Worm (Caenorhabditis elegans) whole organism, L3 larva: ENCODE data around the gene sre-15.

Experiments used
- R02D3.7 ChIP-seq: fragments of 150-350 bp; optimal IDR thresholded peaks from 2 replicates; lab custom pipeline; 2014; ENCODE audit warnings: missing biosample characterization, missing genetic modification characterization
- ama-1 ChIP-seq: fragments of 150-350 bp; optimal IDR thresholded peaks from 2 replicates; lab custom pipeline; 2018
- ceh-28 ChIP-seq: fragments of 150-350 bp; optimal IDR thresholded peaks from 2 replicates; lab custom pipeline; 2014; ENCODE audit warnings: missing biosample characterization, missing genetic modification reagents, missing genetic modification characterization
- ceh-82 ChIP-seq: fragments of 150-350 bp; optimal IDR thresholded peaks from 2 replicates; lab custom pipeline; 2014; ENCODE audit warnings: missing biosample characterization, missing genetic modification characterization
- ceh-9 ChIP-seq: sonication (generic microtip); optimal IDR thresholded peaks from 2 replicates; lab custom pipeline; 2018; ENCODE audit warnings: missing biosample characterization, missing genetic modification characterization
- elt-3 ChIP-seq, 3 experiments: fragments of 150-350 bp in 1 of 3; sonication (generic microtip) in 2 of 3; optimal IDR thresholded peaks; 2 replicates in 2 of 3; 4 replicates in 1 of 3; lab custom pipeline; 2014 to 2017; ENCODE audit warnings: missing biosample characterization in 3 of 3, missing genetic modification characterization in 3 of 3
- eor-1 ChIP-seq, 2 experiments: fragments of 150-350 bp; optimal IDR thresholded peaks; 2 replicates each; lab custom pipeline; 2014 to 2018; ENCODE audit warnings: missing biosample characterization in 2 of 2, missing genetic modification characterization in 2 of 2
- fkh-10 ChIP-seq: sonication (generic microtip); optimal IDR thresholded peaks from 2 replicates; lab custom pipeline; 2017; ENCODE audit warnings: missing biosample characterization, missing genetic modification reagents, missing genetic modification characterization
- fos-1 ChIP-seq: fragments of 150-350 bp; optimal IDR thresholded peaks from 2 replicates; lab custom pipeline; 2014; ENCODE audit warnings: missing biosample characterization, missing genetic modification characterization
- hmg-11 ChIP-seq: sonication (generic microtip); optimal IDR thresholded peaks from 2 replicates; lab custom pipeline; 2016; ENCODE audit warnings: missing genetic modification characterization, missing compliant biosample characterization
- jun-1 ChIP-seq: fragments of 150-350 bp; optimal IDR thresholded peaks from 2 replicates; lab custom pipeline; 2014; ENCODE audit warnings: missing biosample characterization, missing genetic modification reagents, missing genetic modification characterization
- lin-15B ChIP-seq: fragments of 150-350 bp; optimal IDR thresholded peaks from 2 replicates; lab custom pipeline; 2014; ENCODE audit warnings: missing biosample characterization, missing genetic modification characterization
- lin-39 ChIP-seq: fragments of 150-350 bp; optimal IDR thresholded peaks from 2 replicates; lab custom pipeline; 2018; ENCODE audit warnings: missing biosample characterization, missing genetic modification reagents, missing genetic modification characterization
- lsy-12 ChIP-seq: sonication (generic microtip); optimal IDR thresholded peaks from 2 replicates; lab custom pipeline; 2016; ENCODE audit warnings: mild to moderate bottlenecking, missing genetic modification characterization, missing compliant biosample characterization
- mdl-1 ChIP-seq: fragments of 150-350 bp; optimal IDR thresholded peaks from 2 replicates; lab custom pipeline; 2014; ENCODE audit warnings: missing biosample characterization, missing genetic modification characterization
- nfya-1 ChIP-seq: sonication (generic microtip); optimal IDR thresholded peaks from 2 replicates; lab custom pipeline; 2017; ENCODE audit warnings: missing genetic modification characterization, mild to moderate bottlenecking, missing compliant biosample characterization, antibody characterized with exemption, moderate library complexity; ENCODE audit not compliant: insufficient read depth
- nhr-11 ChIP-seq: fragments of 150-350 bp; optimal IDR thresholded peaks from 2 replicates; lab custom pipeline; 2014; ENCODE audit warnings: missing biosample characterization, missing genetic modification characterization
- nhr-23 ChIP-seq: fragments of 150-350 bp; optimal IDR thresholded peaks from 2 replicates; lab custom pipeline; 2014; ENCODE audit warnings: missing biosample characterization, missing genetic modification reagents, missing genetic modification characterization
- nhr-237 ChIP-seq: fragments of 150-350 bp; optimal IDR thresholded peaks from 2 replicates; lab custom pipeline; 2014; ENCODE audit warnings: missing biosample characterization, missing genetic modification characterization
- nhr-28 ChIP-seq: fragments of 150-350 bp; optimal IDR thresholded peaks from 2 replicates; lab custom pipeline; 2014; ENCODE audit warnings: missing biosample characterization, missing genetic modification characterization
- nhr-43 ChIP-seq: sonication (generic microtip); optimal IDR thresholded peaks from 2 replicates; lab custom pipeline; 2016; ENCODE audit warnings: mild to moderate bottlenecking, missing genetic modification characterization, missing compliant biosample characterization; ENCODE audit not compliant: poor library complexity, severe bottlenecking
- nhr-67 ChIP-seq: fragments of 150-350 bp; optimal IDR thresholded peaks from 2 replicates; lab custom pipeline; 2014; ENCODE audit warnings: missing biosample characterization, missing genetic modification characterization
- nhr-76 ChIP-seq: fragments of 150-350 bp; sonication (generic microtip); optimal IDR thresholded peaks from 5 replicates; lab custom pipeline; 2014; ENCODE audit warnings: missing biosample characterization, missing genetic modification characterization
- pha-4 ChIP-seq: fragments of 150-350 bp; optimal IDR thresholded peaks from 2 replicates; lab custom pipeline; 2014; ENCODE audit warnings: missing biosample characterization, missing genetic modification reagents, missing genetic modification characterization
- pqm-1 ChIP-seq: fragments of 150-350 bp; optimal IDR thresholded peaks from 2 replicates; lab custom pipeline; 2017; ENCODE audit warnings: missing biosample characterization, missing genetic modification characterization, inconsistent platforms
- sea-2 ChIP-seq: fragments of 150-350 bp; sonication (generic microtip); optimal IDR thresholded peaks from 4 replicates; lab custom pipeline; 2014; ENCODE audit warnings: missing biosample characterization, missing genetic modification reagents, missing genetic modification characterization
- skn-1 ChIP-seq: fragments of 150-350 bp; optimal IDR thresholded peaks from 2 replicates; lab custom pipeline; 2014; ENCODE audit warnings: missing biosample characterization, missing genetic modification characterization
- snpc-4 ChIP-seq: fragments of 150-350 bp; optimal IDR thresholded peaks from 2 replicates; lab custom pipeline; 2014; ENCODE audit warnings: missing biosample characterization, missing genetic modification characterization
- tbx-2 ChIP-seq: sonication (generic microtip); optimal IDR thresholded peaks from 2 replicates; lab custom pipeline; 2016; ENCODE audit warnings: mild to moderate bottlenecking, missing genetic modification characterization, missing compliant biosample characterization
- zag-1 ChIP-seq: fragments of 150-350 bp; optimal IDR thresholded peaks from 2 replicates; lab custom pipeline; 2014; ENCODE audit warnings: missing biosample characterization, missing genetic modification characterization

sre-15 gene

DNA sequence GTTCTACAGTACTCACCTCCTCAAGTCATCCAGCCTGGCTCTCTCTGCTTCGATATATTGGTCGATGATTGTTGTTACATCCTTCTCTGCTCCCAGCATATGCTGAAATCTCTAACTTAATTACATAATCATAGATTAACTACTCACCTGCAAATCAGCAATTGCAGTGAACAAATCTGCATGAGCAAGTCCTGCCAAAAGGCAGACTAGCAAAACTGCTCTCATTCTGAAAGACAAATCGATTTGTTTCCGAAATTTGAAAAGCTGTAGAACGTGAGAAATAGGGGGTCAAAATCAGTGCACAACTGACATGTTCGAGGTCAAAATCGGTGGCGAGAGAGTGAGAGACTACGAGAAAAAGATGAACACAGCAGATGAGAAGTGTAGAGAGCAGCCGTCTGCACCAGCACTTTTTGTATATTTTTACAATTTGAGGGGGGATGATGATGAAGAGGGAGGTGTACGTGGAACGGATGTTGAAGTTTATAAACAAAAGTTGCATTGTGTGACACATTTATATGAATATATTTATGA lies 28.8 kb downstream of the sre-15 start, which contains the start of gene phy-2:
phy-2 (minus strand) TSS at position 226 of the 534 bp plus-strand sequence.
- TF ChIP-seq fkh-10 (GFP tag; lab: Kevin White, UChicago) (no peak), nhr-43 (tag; lab: Kevin White, UChicago) (no peak), ama-1 (lab: Kevin White, UChicago) (peak; percentile 88), ceh-9 (tag; lab: Kevin White, UChicago) (no peak), ceh-82 (no peak), lin-39 (peak; percentile 15), nhr-67 (tag; lab: Kevin White, UChicago) (no peak)

- no peak for TF ChIP-seq mdl-1 (tag; lab: Kevin White, UChicago)
- TF ChIP-seq nhr-43 (tag; lab: Kevin White, UChicago): peak; percentile 14
- TF ChIP-seq ama-1 (lab: Kevin White, UChicago): peak; percentile 63
- TF ChIP-seq nhr-67 (tag; lab: Kevin White, UChicago): no peak
These were observed 31.8 kb downstream of the sre-15 start for ce11 chrIV:12212814-12213213.

ce11 chrIV:12211292-12211691 lies 33.3 kb downstream of the sre-15 start:
- TF ChIP-seq fos-1 (tag; lab: Kevin White, UChicago) (no peak), ama-1 (lab: Kevin White, UChicago) (peak; percentile 88), nhr-11 (no peak)

ce11 chrIV:12208984-12209676 lies 35.5 kb downstream of the sre-15 start, which contains the start of the genes marb-1 and F35G2.3:
Gene marb-1, minus strand, starts transcription at chrIV:12209010.
Gene F35G2.3, plus strand, starts transcription at chrIV:12209626.
- peak; percentile 80 for TF ChIP-seq lin-15B (tag; lab: Kevin White, UChicago)
- no peak for TF ChIP-seq ceh-28 (tag; lab: Kevin White, UChicago)
- peak; percentile 68 for TF ChIP-seq nhr-23 (tag; lab: Kevin White, UChicago)
- peak; percentile 41 for TF ChIP-seq ama-1 (lab: Kevin White, UChicago)
- peak; percentile 8 for TF ChIP-seq pqm-1 (tag; lab: Kevin White, UChicago)
- peak; percentile 46 for TF ChIP-seq hmg-11
- TF ChIP-seq nhr-237: no peak
- peak; percentile 62 for TF ChIP-seq nfya-1 (tag; lab: Kevin White, UChicago)
- TF ChIP-seq R02D3.7 (tag; lab: Kevin White, UChicago): peak; percentile 95
- TF ChIP-seq nhr-11: no peak
- TF ChIP-seq zag-1: no peak
- TF ChIP-seq sea-2 (GFP tag; lab: Kevin White, UChicago): no peak
- peak; percentile 7 for TF ChIP-seq tbx-2 (tag; lab: Kevin White, UChicago)
- peak; percentile 1 for TF ChIP-seq nhr-43 (tag; lab: Kevin White, UChicago)
- TF ChIP-seq nhr-67 (tag; lab: Kevin White, UChicago): no peak
- peak; percentile 82 for TF ChIP-seq pha-4
- peak; percentile 69 for TF ChIP-seq skn-1
- TF ChIP-seq mdl-1 (tag; lab: Kevin White, UChicago): no peak
- TF ChIP-seq snpc-4 (tag; lab: Kevin White, UChicago): peak; percentile 15
- TF ChIP-seq nhr-76 (tag; lab: Kevin White, UChicago): no peak

ce11 chrIV:12207873-12208272 lies 36.7 kb downstream of the sre-15 start:
- TF ChIP-seq eor-1 (tag; optimal IDR thresholded peaks at IDR 0.05; lab: Kevin White, UChicago) (no peak), pha-4 (peak; percentile 68), lsy-12 (tag; lab: Kevin White, UChicago) (no peak), ceh-28 (tag; lab: Kevin White, UChicago) (no peak), nhr-43 (tag; lab: Kevin White, UChicago) (no peak), zag-1 (no peak), nhr-67 (tag; lab: Kevin White, UChicago) (no peak), jun-1 (tag; lab: Kevin White, UChicago) (peak; percentile 20)

- TF ChIP-seq pqm-1 (tag; lab: Kevin White, UChicago) (no peak), nhr-28 (tag; lab: Kevin White, UChicago) (no peak), zag-1 (no peak), skn-1 (no peak), elt-3 (tag; optimal IDR thresholded peaks at IDR 0.05; lab: Kevin White, UChicago) (no peak), nhr-67 (tag; lab: Kevin White, UChicago) (no peak), nhr-76 (tag; lab: Kevin White, UChicago) (no peak), lin-15B (tag; lab: Kevin White, UChicago) (no peak)
These were observed 37.2 kb downstream of the sre-15 start for ce11 chrIV:12207454-12207853.
